Worm (Caenorhabditis elegans) whole organism, L4/young adult: Measurements from ENCODE around the gene srx-77.

ENCODE experiments used
- W03F9.2 ChIP-seq: fragments of 150-350 bp; optimal IDR thresholded peaks from 2 replicates; lab custom pipeline; 2014; ENCODE audit warnings: missing biosample characterization, missing genetic modification characterization
- dao-5 ChIP-seq: sonication (generic microtip); optimal IDR thresholded peaks from 2 replicates; lab custom pipeline; 2016; ENCODE audit warnings: missing genotype, missing genetic modification characterization, moderate library complexity, missing compliant biosample characterization
- him-1 ChIP-seq: sonication (generic microtip); optimal IDR thresholded peaks from 2 replicates; lab custom pipeline; 2016; ENCODE audit warnings: missing genotype, missing genetic modification reagents, missing genetic modification characterization, missing compliant biosample characterization

srx-77 gene

DNA sequence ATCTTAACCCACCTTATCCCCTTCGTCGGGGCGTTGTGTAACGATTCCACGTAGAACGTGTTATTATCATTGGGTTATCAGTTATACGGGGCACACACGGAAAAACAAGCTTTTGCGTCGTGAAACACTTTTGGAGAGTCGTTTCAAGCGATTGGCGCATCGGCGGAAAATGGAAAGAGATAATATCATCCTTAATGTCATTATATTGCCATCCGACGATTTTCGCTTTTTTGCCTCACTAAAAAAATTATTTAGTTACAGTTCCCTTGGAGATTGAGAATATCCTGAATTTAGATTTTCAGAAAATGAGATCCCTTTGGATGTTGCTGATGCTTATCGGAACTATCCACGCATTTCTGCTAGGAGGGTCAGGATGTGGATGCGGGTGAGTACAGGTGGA, 20.0 kb downstream of the srx-77 start, which contains the start of gene F41F3.8:
Gene F41F3.8, plus strand, starts transcription at position 301 of the 400 bp plus-strand sequence.
- no peak for TF ChIP-seq dao-5 (tag; lab: Kevin White, UChicago)
- no peak for TF ChIP-seq W03F9.2 (tag; lab: Kevin White, UChicago)

DNA sequence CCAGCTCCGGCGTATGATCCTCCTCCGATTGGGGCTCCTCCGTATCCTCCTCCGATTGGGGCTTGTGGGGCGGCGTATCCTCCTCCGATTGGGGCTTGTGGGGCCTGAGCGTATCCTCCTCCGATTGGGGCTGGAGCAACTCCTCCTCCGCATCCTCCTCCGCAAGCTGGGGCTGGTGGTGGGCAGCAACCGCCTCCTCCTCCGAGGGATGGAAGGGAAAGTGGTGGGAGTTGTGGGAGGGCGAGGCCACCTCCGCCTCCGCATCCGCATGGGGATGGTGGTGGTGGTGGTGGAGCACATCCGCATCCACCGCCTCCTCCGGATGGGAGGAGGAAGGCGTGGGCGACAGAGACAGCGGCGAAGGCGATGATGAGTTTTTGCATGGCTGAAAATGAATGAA, 20.7 kb downstream of the srx-77 start, which contains the start of gene F41F3.3:
Gene F41F3.3, minus strand, starts transcription at position 383 of the 400 bp plus-strand sequence.
- TF ChIP-seq dao-5 (tag; lab: Kevin White, UChicago) (no peak), W03F9.2 (tag; lab: Kevin White, UChicago) (no peak), him-1 (tag; lab: Kevin White, UChicago) (no peak)

DNA sequence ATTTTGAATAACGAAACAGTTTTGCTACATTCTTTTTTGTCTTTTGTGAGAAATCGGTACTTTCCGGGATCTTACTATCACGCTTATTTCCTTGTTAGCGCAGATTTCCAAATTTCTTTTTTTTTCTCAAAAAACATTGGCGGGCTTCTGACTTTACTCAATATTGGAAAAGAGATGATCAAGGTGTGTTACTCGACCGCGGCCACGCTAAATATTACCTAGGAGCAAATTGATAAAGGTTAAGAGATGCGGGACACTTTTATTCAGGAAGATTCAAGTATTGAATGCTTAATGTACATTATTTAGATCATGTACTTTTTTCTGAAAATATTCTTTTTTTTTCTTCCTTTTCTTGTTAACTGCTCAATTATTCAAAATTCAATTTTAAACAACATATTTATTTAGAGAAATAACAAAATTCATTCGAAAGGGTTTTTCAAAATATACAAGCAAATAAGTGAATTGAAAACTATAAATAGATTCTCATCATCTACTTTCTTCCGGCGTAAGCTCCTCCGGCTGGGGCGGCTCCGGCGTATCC, 21.2 kb downstream of the srx-77 start:
- TF ChIP-seq dao-5 (tag; lab: Kevin White, UChicago): no peak
- no peak for TF ChIP-seq W03F9.2 (tag; lab: Kevin White, UChicago)
- no peak for TF ChIP-seq him-1 (tag; lab: Kevin White, UChicago)

DNA sequence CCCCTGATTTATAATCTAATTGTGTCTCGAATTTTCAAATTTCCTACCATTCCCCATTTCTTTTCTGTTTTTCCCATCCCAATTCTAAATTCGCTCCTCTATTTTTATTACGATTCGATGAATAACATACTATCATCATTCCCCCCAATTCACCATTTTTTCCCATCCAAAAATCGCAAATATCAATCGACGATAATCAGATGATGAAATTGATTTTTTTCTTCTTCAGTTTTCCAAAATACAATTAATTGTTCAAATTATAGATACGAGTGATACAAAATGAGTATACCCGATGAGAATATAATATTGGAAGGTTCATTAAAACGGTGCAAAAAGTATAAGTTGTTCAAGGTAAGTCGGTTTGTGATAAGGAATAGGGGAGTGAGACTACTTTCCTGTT, 25.8 kb downstream of the srx-77 start, which contains the start of gene soc-1:
Gene soc-1, plus strand, starts transcription at position 262 of the 400 bp plus-strand sequence.
- no peak for TF ChIP-seq W03F9.2 (tag; lab: Kevin White, UChicago)
- no peak for TF ChIP-seq him-1 (tag; lab: Kevin White, UChicago)
- no peak for TF ChIP-seq dao-5 (tag; lab: Kevin White, UChicago)

- TF ChIP-seq W03F9.2 (tag; lab: Kevin White, UChicago): peak; percentile 4
- TF ChIP-seq him-1 (tag; lab: Kevin White, UChicago): no peak
These were observed 27.9 kb downstream of the srx-77 start for ce11 chrV:4640501-4641150.

DNA sequence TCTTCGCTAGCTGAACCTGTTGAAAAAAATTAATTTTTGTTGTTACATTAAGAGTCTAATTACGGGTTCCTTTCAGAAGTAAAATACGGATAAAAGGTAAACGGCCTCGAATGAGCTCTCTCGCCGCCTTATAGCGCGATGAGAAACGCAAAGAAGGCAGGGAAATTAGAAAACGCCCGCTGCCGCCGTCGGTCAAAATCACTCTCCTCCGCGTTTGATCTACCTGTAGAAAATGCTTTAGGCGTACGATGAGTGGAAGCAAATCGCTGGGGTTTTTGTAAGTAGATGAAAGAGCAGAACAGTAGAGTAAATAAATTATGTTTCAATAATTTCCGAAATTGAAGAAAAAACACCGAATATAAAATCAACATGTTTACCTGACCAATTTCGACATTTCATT, 31.4 kb downstream of the srx-77 start:
- no peak for TF ChIP-seq dao-5 (tag; lab: Kevin White, UChicago)
- no peak for TF ChIP-seq him-1 (tag; lab: Kevin White, UChicago)
- no peak for TF ChIP-seq W03F9.2 (tag; lab: Kevin White, UChicago)

DNA sequence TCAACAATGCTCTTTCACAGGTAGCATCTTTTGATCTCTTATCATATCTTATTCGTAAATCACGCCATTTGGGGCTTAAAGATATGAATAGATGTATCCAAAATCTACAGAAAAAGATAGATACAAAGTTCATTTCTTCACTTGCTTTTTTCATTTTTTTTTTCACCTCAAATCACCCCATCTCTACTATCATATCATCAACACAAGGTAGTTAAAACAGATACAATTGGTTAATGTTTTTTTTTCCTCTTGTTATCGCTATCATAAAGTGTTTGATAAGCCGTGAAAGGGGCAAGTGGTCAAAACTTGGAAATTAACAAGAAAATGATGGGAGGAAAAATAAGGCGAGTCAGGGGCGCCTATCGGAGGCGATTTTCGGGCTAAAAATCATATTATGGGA, 38.3 kb downstream of the srx-77 start:
- TF ChIP-seq him-1 (tag; lab: Kevin White, UChicago) (no peak), dao-5 (tag; lab: Kevin White, UChicago) (no peak), W03F9.2 (tag; lab: Kevin White, UChicago) (no peak)

ce11 chrV:4628517-4628930, 40.0 kb downstream of the srx-77 start, which contains the start of gene pmt-2:
Gene pmt-2, plus strand, starts transcription at chrV:4628580.
- no peak for TF ChIP-seq him-1 (tag; lab: Kevin White, UChicago)
- no peak for TF ChIP-seq dao-5 (tag; lab: Kevin White, UChicago)
- no peak for TF ChIP-seq W03F9.2 (tag; lab: Kevin White, UChicago)

DNA sequence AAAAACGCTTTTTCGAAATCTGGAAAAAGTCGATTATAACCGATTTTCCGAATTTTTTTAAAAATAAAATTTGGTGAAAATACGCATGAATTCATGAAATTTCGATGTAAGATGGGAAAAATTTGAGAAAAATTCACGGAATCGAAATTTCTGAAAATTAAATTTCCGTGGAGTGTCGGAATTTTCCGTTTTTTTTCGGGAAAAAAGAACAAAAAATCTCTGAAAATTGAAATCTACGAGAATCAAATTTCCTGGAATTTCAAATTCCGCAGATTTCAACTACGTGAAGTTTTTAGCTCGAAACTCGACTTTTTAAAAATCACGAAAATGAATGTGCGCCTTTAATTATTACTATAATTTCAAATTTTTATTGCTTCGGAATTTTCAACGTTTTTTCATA, 42.2 kb downstream of the srx-77 start:
- TF ChIP-seq dao-5 (tag; lab: Kevin White, UChicago) (no peak), him-1 (tag; lab: Kevin White, UChicago) (no peak), W03F9.2 (tag; lab: Kevin White, UChicago) (no peak)

- TF ChIP-seq dao-5 (tag; lab: Kevin White, UChicago) (no peak), him-1 (tag; lab: Kevin White, UChicago) (no peak), W03F9.2 (tag; lab: Kevin White, UChicago) (no peak)
These were observed 43.8 kb downstream of the srx-77 start for ce11 chrV:4624717-4625116.

DNA sequence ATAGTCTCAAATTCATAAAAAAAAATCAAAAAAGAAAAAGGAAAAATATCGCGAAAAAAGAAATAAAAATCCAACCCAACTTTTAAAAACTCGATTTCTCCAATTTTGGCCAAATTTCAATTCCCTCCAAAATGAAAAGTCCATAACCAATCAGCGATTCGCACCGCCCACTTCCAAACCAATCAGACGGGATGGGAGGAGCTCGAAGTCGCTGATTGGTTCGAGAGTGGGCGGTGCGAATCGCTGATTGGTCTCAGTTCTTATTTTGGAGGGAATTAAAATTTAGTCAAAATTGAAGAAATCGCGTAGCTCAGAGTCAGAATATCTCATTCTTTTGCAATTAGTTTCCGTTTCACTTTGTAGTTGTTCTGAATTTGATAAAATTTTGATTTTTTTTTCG, 45.0 kb downstream of the srx-77 start:
- TF ChIP-seq him-1 (tag; lab: Kevin White, UChicago): no peak
- no peak for TF ChIP-seq W03F9.2 (tag; lab: Kevin White, UChicago)
- TF ChIP-seq dao-5 (tag; lab: Kevin White, UChicago): no peak

DNA sequence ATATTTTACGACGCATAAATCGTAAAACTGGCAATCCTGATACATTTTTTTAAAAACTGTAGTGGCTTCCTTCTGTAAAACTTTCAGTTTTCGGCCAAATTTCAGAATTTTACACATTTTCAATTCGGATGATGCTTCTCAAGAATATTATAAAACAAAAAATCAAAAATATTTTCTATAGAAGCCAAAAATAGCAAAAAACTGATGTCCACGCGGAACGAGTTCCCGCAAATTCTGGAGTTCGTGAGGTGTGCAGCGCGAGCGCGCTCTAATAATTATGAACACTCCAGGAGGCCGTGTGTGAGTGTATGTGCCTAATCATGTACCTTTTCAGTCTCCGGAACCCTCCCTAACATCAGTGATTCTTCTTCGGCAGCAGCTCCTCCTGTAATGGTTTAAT, 51.3 kb downstream of the srx-77 start, which contains the start of gene sumv-2:
Gene sumv-2, plus strand, starts transcription at position 301 of the 400 bp plus-strand sequence.
- TF ChIP-seq dao-5 (tag; lab: Kevin White, UChicago) (no peak), W03F9.2 (tag; lab: Kevin White, UChicago) (no peak), him-1 (tag; lab: Kevin White, UChicago) (no peak)
